Worm (Caenorhabditis elegans) whole organism, L4 larva: Measurements from ENCODE around the gene C33F10.14.

ENCODE experiments used
- ceh-82 ChIP-seq: sonication (generic microtip); optimal IDR thresholded peaks from 2 replicates; lab custom pipeline; 2017; ENCODE audit warnings: missing biosample characterization, missing genetic modification characterization
- ces-1 ChIP-seq: fragments of 150-350 bp; sonication (generic microtip); optimal IDR thresholded peaks from 4 replicates; lab custom pipeline; 2014; ENCODE audit warnings: missing biosample characterization, missing genetic modification reagents, missing genetic modification characterization
- fkh-10 ChIP-seq: fragments of 150-350 bp; optimal IDR thresholded peaks from 2 replicates; lab custom pipeline; 2014; ENCODE audit warnings: missing biosample characterization, missing genetic modification reagents, missing genetic modification characterization
- fos-1 ChIP-seq: fragments of 150-350 bp; optimal IDR thresholded peaks from 2 replicates; lab custom pipeline; 2014; ENCODE audit warnings: missing biosample characterization, missing genetic modification characterization
- lin-13 ChIP-seq: fragments of 150-350 bp; optimal IDR thresholded peaks from 2 replicates; lab custom pipeline; 2014; ENCODE audit warnings: missing biosample characterization, missing genetic modification reagents, missing genetic modification characterization
- madf-9 ChIP-seq: fragments of 200-800 bp; sonication (Bioruptor generic); conservative IDR thresholded peaks from 2 replicates; pipeline ENCODE4 v1.3.6; 2022; ENCODE audit warnings: missing genetic modification reagents, missing genetic modification characterization, missing compliant biosample characterization
- zag-1 ChIP-seq: fragments of 150-350 bp; optimal IDR thresholded peaks from 2 replicates; lab custom pipeline; 2014; ENCODE audit warnings: missing biosample characterization, missing genetic modification characterization
- zip-11 ChIP-seq: fragments of 200-800 bp; sonication (Bioruptor generic); IDR thresholded peaks from 2 replicates; pipeline ENCODE4 v1.3.6; 2022; ENCODE audit warnings: missing genetic modification characterization, missing compliant biosample characterization

ce11 chrII:4779753-4780152 lies 17.4 kb upstream of the C33F10.14 start:
- TF ChIP-seq fos-1 (tag; lab: Kevin White, UChicago) (no peak), ceh-82 (tag; lab: Kevin White, UChicago) (no peak), zip-11 (GFP tag; lab: Robert Waterston, UW) (no peak), fkh-10 (GFP tag; lab: Kevin White, UChicago) (no peak), ces-1 (GFP tag; lab: Kevin White, UChicago) (no peak), lin-13 (GFP tag; lab: Kevin White, UChicago) (no peak), zag-1 (tag; lab: Kevin White, UChicago) (no peak), madf-9 (no peak)
